Fruit fly (Drosophila melanogaster) whole organism, prepupa: ENCODE data around the gene sordd2.
A peak's percentile ranks its signal among the peaks of the same experiment; 100 is the strongest.

ENCODE experiments used
- CG11294 ChIP-seq: fragments of 200-800 bp; sonication (Bioruptor generic); IDR thresholded peaks from 2 replicates; pipeline ENCODE4 v1.3.6; 2022; ENCODE audit warnings: missing biosample characterization, missing genetic modification characterization
- CG15336 ChIP-seq: fragments of 200-800 bp; sonication (Bioruptor generic); IDR thresholded peaks from 2 replicates; pipeline ENCODE4 v1.3.6; 2022; ENCODE audit warnings: missing biosample characterization, missing genetic modification characterization
- CG1621 ChIP-seq: fragments of 200-800 bp; sonication (Bioruptor generic); optimal IDR thresholded peaks from 3 replicates; lab custom pipeline; 2018; ENCODE audit warnings: missing biosample characterization, mild to moderate bottlenecking, missing genetic modification characterization
- CG3032 ChIP-seq: fragments of 200-800 bp; optimal IDR thresholded peaks from 2 replicates; lab custom pipeline; 2019; ENCODE audit warnings: missing biosample characterization, mild to moderate bottlenecking, missing genetic modification characterization, moderate library complexity
- CG3919 ChIP-seq: fragments of 200-800 bp; sonication (Bioruptor generic); optimal IDR thresholded peaks from 3 replicates; lab custom pipeline; 2016; ENCODE audit warnings: missing biosample characterization, missing genetic modification characterization
- CG4318 ChIP-seq: fragments of 200-800 bp; sonication (Bioruptor generic); optimal IDR thresholded peaks from 3 replicates; lab custom pipeline; 2017; ENCODE audit warnings: missing biosample characterization, mild to moderate bottlenecking, missing genetic modification characterization
- CG6792 ChIP-seq: fragments of 200-800 bp; sonication (Bioruptor generic); optimal IDR thresholded peaks from 3 replicates; lab custom pipeline; 2016; ENCODE audit warnings: missing biosample characterization, missing genetic modification characterization
- CG6808 ChIP-seq: fragments of 200-800 bp; sonication (Bioruptor generic); optimal IDR thresholded peaks from 3 replicates; lab custom pipeline; 2017; ENCODE audit warnings: missing biosample characterization, missing genetic modification characterization, mild to moderate bottlenecking, moderate library complexity, missing genetic modification reagents
- CG7368 ChIP-seq: fragments of 200-800 bp; sonication (Bioruptor generic); optimal IDR thresholded peaks from 3 replicates; lab custom pipeline; 2016; ENCODE audit warnings: missing biosample characterization, missing genetic modification characterization
- CG8319 ChIP-seq: fragments of 200-800 bp; sonication (Bioruptor generic); optimal IDR thresholded peaks from 3 replicates; lab custom pipeline; 2016; ENCODE audit warnings: missing biosample characterization, missing genetic modification characterization
- CG9139 ChIP-seq: fragments of 200-800 bp; sonication (Bioruptor generic); optimal IDR thresholded peaks from 3 replicates; lab custom pipeline; 2017; ENCODE audit warnings: missing biosample characterization, mild to moderate bottlenecking, missing genetic modification characterization
- Eip75B ChIP-seq: fragments of 200-800 bp; sonication (Bioruptor generic); optimal IDR thresholded peaks from 3 replicates; lab custom pipeline; 2016; ENCODE audit warnings: missing biosample characterization, missing genetic modification characterization
- Eip78C ChIP-seq: fragments of 200-800 bp; sonication (Bioruptor generic); peaks from one replicate; lab custom pipeline; 2016; ENCODE audit warnings: missing biosample characterization, missing genetic modification characterization
- Eip93F ChIP-seq: fragments of 200-800 bp; sonication (Bioruptor generic); optimal IDR thresholded peaks from 2 replicates; lab custom pipeline; 2016; ENCODE audit warnings: missing biosample characterization, mild to moderate bottlenecking, missing genetic modification characterization
- Ets96B ChIP-seq: fragments of 200-800 bp; optimal IDR thresholded peaks from 2 replicates; lab custom pipeline; 2019; ENCODE audit warnings: missing biosample characterization, mild to moderate bottlenecking, missing genetic modification characterization, moderate library complexity
- Gug ChIP-seq: fragments of 200-800 bp; sonication (Bioruptor generic); IDR thresholded peaks from 2 replicates; pipeline ENCODE4 v1.3.6; 2022; ENCODE audit warnings: missing biosample characterization, missing genetic modification characterization
- Hr38 ChIP-seq: sonication (Bioruptor generic); optimal IDR thresholded peaks from 2 replicates; lab custom pipeline; 2016; ENCODE audit warnings: missing biosample characterization, missing genetic modification characterization
- Hr39 ChIP-seq: fragments of 200-800 bp; sonication (Bioruptor generic); optimal IDR thresholded peaks from 2 replicates; lab custom pipeline; 2016; ENCODE audit warnings: missing biosample characterization, missing genetic modification characterization
- Hr4 ChIP-seq: fragments of 200-800 bp; sonication (Bioruptor generic); optimal IDR thresholded peaks from 3 replicates; lab custom pipeline; 2016; ENCODE audit warnings: missing biosample characterization, missing genetic modification characterization
- Lpt ChIP-seq: fragments of 200-800 bp; sonication (Bioruptor generic); optimal IDR thresholded peaks from 3 replicates; lab custom pipeline; 2016; ENCODE audit warnings: missing biosample characterization, missing genetic modification characterization
- OdsH ChIP-seq: fragments of 200-800 bp; sonication (Bioruptor generic); optimal IDR thresholded peaks from 3 replicates; lab custom pipeline; 2016; ENCODE audit warnings: missing biosample characterization, missing genetic modification characterization
- Sox102F ChIP-seq: fragments of 200-800 bp; sonication (Bioruptor generic); optimal IDR thresholded peaks from 2 replicates; lab custom pipeline; 2016; ENCODE audit warnings: missing biosample characterization, mild to moderate bottlenecking, missing genetic modification characterization
- Sox14 ChIP-seq: fragments of 200-800 bp; sonication (Bioruptor generic); optimal IDR thresholded peaks from 3 replicates; lab custom pipeline; 2016; ENCODE audit warnings: missing biosample characterization, missing genetic modification characterization
- Sox15 ChIP-seq: fragments of 200-800 bp; sonication (Bioruptor generic); optimal IDR thresholded peaks from 3 replicates; lab custom pipeline; 2016; ENCODE audit warnings: missing biosample characterization, missing genetic modification characterization
- acj6 ChIP-seq: fragments of 200-800 bp; sonication (Bioruptor generic); optimal IDR thresholded peaks from 3 replicates; lab custom pipeline; 2016; ENCODE audit warnings: missing biosample characterization, missing genetic modification characterization
- cyc ChIP-seq: fragments of 200-800 bp; sonication (Bioruptor generic); optimal IDR thresholded peaks from 3 replicates; lab custom pipeline; 2016; ENCODE audit warnings: missing biosample characterization, missing genetic modification characterization
- dac ChIP-seq: fragments of 200-800 bp; sonication (Bioruptor generic); optimal IDR thresholded peaks from 2 replicates; lab custom pipeline; 2017; ENCODE audit warnings: missing biosample characterization, mild to moderate bottlenecking, missing genetic modification characterization
- dsx ChIP-seq: fragments of 200-800 bp; optimal IDR thresholded peaks from 3 replicates; lab custom pipeline; 2019; ENCODE audit warnings: missing biosample characterization, mild to moderate bottlenecking, missing genetic modification characterization, moderate library complexity; ENCODE audit not compliant: poor library complexity, severe bottlenecking
- eg ChIP-seq: fragments of 200-800 bp; sonication (Bioruptor generic); IDR thresholded peaks from 3 replicates; pipeline ENCODE4 v1.3.6; 2022; ENCODE audit warnings: missing biosample characterization, missing genetic modification characterization
- fd59A ChIP-seq: fragments of 200-800 bp; sonication (Bioruptor generic); optimal IDR thresholded peaks from 2 replicates; lab custom pipeline; 2017; ENCODE audit warnings: missing biosample characterization, mild to moderate bottlenecking, missing genetic modification characterization, missing genetic modification reagents
- fd85E ChIP-seq: fragments of 200-800 bp; sonication (Bioruptor generic); optimal IDR thresholded peaks from 3 replicates; lab custom pipeline; 2016; ENCODE audit warnings: missing biosample characterization, missing genetic modification characterization
- fkh ChIP-seq: fragments of 200-800 bp; sonication (Bioruptor generic); optimal IDR thresholded peaks from 3 replicates; lab custom pipeline; 2017; ENCODE audit warnings: missing biosample characterization, mild to moderate bottlenecking, missing genetic modification characterization, moderate library complexity
- lz ChIP-seq: fragments of 200-800 bp; sonication (Bioruptor generic); optimal IDR thresholded peaks from 3 replicates; lab custom pipeline; 2016; ENCODE audit warnings: missing biosample characterization, missing genetic modification characterization
- net ChIP-seq: fragments of 200-800 bp; sonication (Bioruptor generic); optimal IDR thresholded peaks from 3 replicates; lab custom pipeline; 2016; ENCODE audit warnings: missing biosample characterization, missing genetic modification characterization
- salr ChIP-seq, 2 experiments: fragments of 200-800 bp; sonication (Bioruptor generic); optimal IDR thresholded peaks; 3 replicates each; lab custom pipeline; 2016 to 2018; ENCODE audit warnings: missing biosample characterization in 2 of 2, missing genetic modification characterization in 2 of 2, mild to moderate bottlenecking in 1 of 2
- svp ChIP-seq: fragments of 200-800 bp; sonication (Bioruptor generic); peaks from one replicate; lab custom pipeline; 2016; ENCODE audit warnings: missing biosample characterization, missing genetic modification characterization

The sordd2 gene

dm6 chrX:15811666-15812614, 13.0 kb upstream of the sordd2 start (continued):
- TF ChIP-seq Hr4 (GFP tag; lab: Kevin White, UChicago) (no peak), eg (peak; percentile 48), Sox14 (GFP tag; lab: Kevin White, UChicago) (peak; percentile 65), CG6808 (GFP tag; lab: Kevin White, UChicago) (peak; percentile 22), Sox102F (GFP tag; lab: Kevin White, UChicago) (peak; percentile 33), acj6 (no peak), dsx (GFP tag; lab: Kevin White, UChicago) (no peak), svp (GFP tag; lab: Kevin White, UChicago) (peak; percentile 44), Hr38 (GFP tag; lab: Kevin White, UChicago) (no peak), CG4318 (GFP tag; lab: Kevin White, UChicago) (no peak), dac (GFP tag; lab: Kevin White, UChicago) (no peak), CG11294 (no peak), Ets96B (tag; lab: Kevin White, UChicago) (no peak), lz (GFP tag; lab: Kevin White, UChicago) (peak; percentile 12), OdsH (GFP tag; lab: Kevin White, UChicago) (peak; percentile 3), fd85E (peak; percentile 35), Gug (no peak), Lpt (GFP tag; lab: Kevin White, UChicago) (peak; percentile 56), salr (GFP tag; optimal IDR thresholded peaks at IDR 0.05; lab: Kevin White, UChicago) (no peak), Eip93F (GFP tag; lab: Kevin White, UChicago) (no peak), fkh (GFP tag; lab: Kevin White, UChicago) (peak; percentile 25), Hr39 (GFP tag; lab: Kevin White, UChicago) (no peak), CG3919 (GFP tag; lab: Kevin White, UChicago) (no peak), CG8319 (GFP tag; lab: Kevin White, UChicago) (no peak), Eip75B (GFP tag; lab: Kevin White, UChicago) (no peak), CG9139 (peak; percentile 1), CG6792 (GFP tag; lab: Kevin White, UChicago) (no peak)
- TF ChIP-seq, all 60 proteins: peak for 20

DNA sequence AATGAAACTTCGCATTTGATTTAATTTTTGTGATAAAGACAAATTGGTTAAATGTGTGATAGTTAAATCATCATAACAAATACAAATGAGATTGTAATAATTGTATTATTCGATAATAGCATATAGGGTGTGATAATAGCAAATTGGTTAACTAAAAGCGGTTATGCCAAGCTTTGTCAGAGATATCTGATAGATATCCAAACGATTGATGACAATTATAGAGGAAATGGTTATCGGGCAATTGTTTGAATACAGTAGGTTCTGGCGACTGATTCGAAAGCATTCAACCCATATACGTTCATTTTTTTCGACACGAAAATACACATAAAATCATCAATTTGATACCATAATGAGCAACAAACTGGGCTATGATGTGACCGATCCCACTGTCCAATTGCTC, 10.3 kb upstream of the sordd2 start, which contains the start of gene CG8509:
CG8509 (plus strand) TSS at position 301 of the 400 bp plus-strand sequence.
- no peak for TF ChIP-seq Hr4 (GFP tag; lab: Kevin White, UChicago)
- TF ChIP-seq CG3919 (GFP tag; lab: Kevin White, UChicago): no peak
- no peak for TF ChIP-seq CG1621 (tag; lab: Kevin White, UChicago)
- no peak for TF ChIP-seq Eip78C (GFP tag; lab: Kevin White, UChicago)
- no peak for TF ChIP-seq Hr39 (GFP tag; lab: Kevin White, UChicago)
- TF ChIP-seq CG3032 (tag; lab: Kevin White, UChicago): no peak
- TF ChIP-seq net: no peak
- no peak for TF ChIP-seq CG6808 (GFP tag; lab: Kevin White, UChicago)
- no peak for TF ChIP-seq Lpt (GFP tag; lab: Kevin White, UChicago)
- TF ChIP-seq acj6: no peak
- TF ChIP-seq salr (GFP tag; optimal IDR thresholded peaks at IDR 0.05; lab: Kevin White, UChicago): no peak
- no peak for TF ChIP-seq eg
- no peak for TF ChIP-seq cyc (GFP tag; lab: Kevin White, UChicago)
- no peak for TF ChIP-seq CG7368
- no peak for TF ChIP-seq Sox15 (GFP tag; lab: Kevin White, UChicago)
- TF ChIP-seq dac (GFP tag; lab: Kevin White, UChicago): no peak

DNA sequence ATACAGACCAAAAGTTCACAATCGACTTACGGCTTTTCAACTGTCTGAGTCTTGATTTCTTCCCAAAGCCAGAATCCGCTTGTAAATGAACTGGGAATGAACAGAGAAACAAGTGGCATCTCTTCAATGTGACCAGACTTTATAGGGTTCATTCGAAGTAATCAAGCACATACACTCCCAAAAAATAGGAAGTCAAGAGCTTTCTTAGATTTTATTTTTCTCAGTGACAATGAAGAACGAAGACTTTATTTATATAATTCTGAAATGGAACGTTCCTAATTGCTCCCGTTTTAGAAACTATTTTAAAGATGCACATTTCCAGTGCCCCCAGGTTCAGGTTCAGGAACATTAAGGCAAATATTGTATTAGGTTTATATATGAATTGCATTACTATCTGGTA, 9.0 kb upstream of the sordd2 start:
- TF ChIP-seq fd59A (GFP tag; lab: Kevin White, UChicago): no peak
- TF ChIP-seq Hr38 (GFP tag; lab: Kevin White, UChicago): no peak
- no peak for TF ChIP-seq CG3032 (tag; lab: Kevin White, UChicago)
- no peak for TF ChIP-seq dac (GFP tag; lab: Kevin White, UChicago)
- no peak for TF ChIP-seq CG15336 (GFP tag; lab: Robert Waterston, UW)
- TF ChIP-seq, all 60 proteins: peak for 0
